Fruit fly (Drosophila melanogaster): Measurements from ENCODE around the gene Smyd3.

Gene Smyd3

DNA sequence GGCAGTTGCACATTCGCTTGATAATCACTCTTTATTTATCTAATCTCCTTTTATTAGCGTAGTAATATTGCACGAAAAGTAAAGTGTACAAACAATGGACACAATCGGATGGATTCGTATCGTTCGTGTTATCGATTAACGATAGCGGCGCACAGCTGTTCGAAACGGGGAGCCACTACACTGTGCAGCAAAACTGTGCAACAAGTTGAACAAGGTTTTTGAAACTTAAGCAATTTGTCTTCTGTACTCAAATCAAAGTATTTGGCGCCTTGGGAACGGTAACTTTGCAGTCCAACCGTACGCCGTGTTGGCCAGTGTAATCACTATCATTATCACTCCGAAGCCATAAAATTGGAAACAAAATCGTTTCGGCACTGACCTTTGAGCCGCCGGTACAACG lies 11.0 kb upstream of the Smyd3 start, which contains the start of the genes Tsp3A and Seipin (continued):
- TF ChIP-seq CG17186 (GFP tag; optimal IDR thresholded peaks at IDR 0.05) = peak; percentile 60
- TF ChIP-seq CG14667 (GFP tag; IDR thresholded peaks at IDR 0.05) = peak; percentile 76
- TF ChIP-seq CG9932 (GFP tag; IDR thresholded peaks at IDR 0.05) = peak; percentile 81
- TF ChIP-seq cato (GFP tag; optimal IDR thresholded peaks at IDR 0.05; ENCODE audit: borderline replicate concordance) = peak; percentile 56
- peak; percentile 75 for TF ChIP-seq CG11696 (GFP tag; IDR thresholded peaks at IDR 0.05)
- TF ChIP-seq CG3407 (GFP tag; optimal IDR thresholded peaks at IDR 0.05) = peak; percentile 57
- TF ChIP-seq chinmo (GFP tag; IDR thresholded peaks at IDR 0.05; ENCODE audit: partially characterized antibody) = peak; percentile 75; the same call in 2 of the 4 replicates
- no peak for TF ChIP-seq odd (GFP tag; optimal IDR thresholded peaks at IDR 0.05)
- TF ChIP-seq tll (GFP tag; optimal IDR thresholded peaks at IDR 0.05) = no peak
- no peak for TF ChIP-seq Dip2 (GFP tag; IDR thresholded peaks at IDR 0.05)
- peak; percentile 55 for TF ChIP-seq CG7928 (GFP tag; optimal IDR thresholded peaks at IDR 0.05)
- TF ChIP-seq CG3838 (GFP tag; optimal IDR thresholded peaks at IDR 0.05) = no peak
- TF ChIP-seq dimm (GFP tag; IDR thresholded peaks at IDR 0.05) = peak; percentile 22; the same call in 1 of the 2 replicates
- peak; percentile 87 for TF ChIP-seq Mrtf (GFP tag; IDR thresholded peaks at IDR 0.05)
- TF ChIP-seq wor (GFP tag; IDR thresholded peaks at IDR 0.05) = peak; percentile 53
- TF ChIP-seq psq (GFP tag; optimal IDR thresholded peaks at IDR 0.05) = peak; percentile 4
- TF ChIP-seq ab (GFP tag; optimal IDR thresholded peaks at IDR 0.05) = no peak
- peak; percentile 9 for TF ChIP-seq TFAM (GFP tag; optimal IDR thresholded peaks at IDR 0.05)
- peak; percentile 73 for TF ChIP-seq CG4820 (GFP tag; optimal IDR thresholded peaks at IDR 0.05)
- no peak for TF ChIP-seq pan (optimal IDR thresholded peaks at IDR 0.05)
- peak in 1 of 2 experiments; percentile 92 for TF ChIP-seq pan (GFP tag; optimal IDR thresholded peaks at IDR 0.05 in 1 of 2, IDR thresholded peaks at IDR 0.05 in 1 of 2)
- no peak for TF ChIP-seq bigmax (GFP tag; optimal IDR thresholded peaks at IDR 0.05)
- TF ChIP-seq B-H2 (GFP tag; optimal IDR thresholded peaks at IDR 0.05) = peak; percentile 44
- TF ChIP-seq h (optimal IDR thresholded peaks at IDR 0.05) = no peak
- peak; percentile 59; the same call in 1 of the 2 replicates for TF ChIP-seq peb (GFP tag; IDR thresholded peaks at IDR 0.05)
- peak; percentile 65 for TF ChIP-seq CG8944 (GFP tag; optimal IDR thresholded peaks at IDR 0.05)
- peak; percentile 73 for TF ChIP-seq CG4854 (GFP tag; optimal IDR thresholded peaks at IDR 0.05)
- TF ChIP-seq CG12299 (tag; optimal IDR thresholded peaks at IDR 0.05) = peak; percentile 79
- peak; percentile 89 for TF ChIP-seq Atf6 (GFP tag; IDR thresholded peaks at IDR 0.05)
- peak; percentile 78 for TF ChIP-seq CG9215 (GFP tag; IDR thresholded peaks at IDR 0.05)
- TF ChIP-seq YL-1 (GFP tag; optimal IDR thresholded peaks at IDR 0.05) = peak; percentile 25
- TF ChIP-seq CG10959 (GFP tag; IDR thresholded peaks at IDR 0.05) = peak; percentile 51; the same call in 1 of the 2 replicates
- peak; percentile 84 for TF ChIP-seq seq (GFP tag; IDR thresholded peaks at IDR 0.05)
- TF ChIP-seq sens-2 (GFP tag; IDR thresholded peaks at IDR 0.05) = peak; percentile 45
- TF ChIP-seq crp (GFP tag; optimal IDR thresholded peaks at IDR 0.05) = peak; percentile 38 to 87
- no peak for TF ChIP-seq sd (tag; optimal IDR thresholded peaks at IDR 0.05)
- TF ChIP-seq fd64A (GFP tag; optimal IDR thresholded peaks at IDR 0.05) = peak; percentile 32
- TF ChIP-seq CG17328 (GFP tag; IDR thresholded peaks at IDR 0.05) = peak; percentile 83
- peak; percentile 37 for TF ChIP-seq HmgD (GFP tag; optimal IDR thresholded peaks at IDR 0.05)
- TF ChIP-seq Nf-YB (GFP tag; optimal IDR thresholded peaks at IDR 0.05) = peak; percentile 45
- TF ChIP-seq Ssrp (tag; optimal IDR thresholded peaks at IDR 0.05) = peak; percentile 46
- TF ChIP-seq Awh (GFP tag; IDR thresholded peaks at IDR 0.05) = peak; percentile 87
- peak; percentile 60 for TF ChIP-seq CG4328 (GFP tag; optimal IDR thresholded peaks at IDR 0.05)
- peak; percentile 92 for TF ChIP-seq ci (GFP tag; IDR thresholded peaks at IDR 0.05)
- TF ChIP-seq trem (tag; optimal IDR thresholded peaks at IDR 0.05) = peak; percentile 58
- peak; percentile 52 for TF ChIP-seq Atf3 (GFP tag; optimal IDR thresholded peaks at IDR 0.05)
- TF ChIP-seq Hmr (GFP tag; optimal IDR thresholded peaks at IDR 0.05) = peak; percentile 91
- TF ChIP-seq CG3726 (GFP tag; IDR thresholded peaks at IDR 0.05) = peak; percentile 74; the same call in 2 of the 3 replicates
- no peak for TF ChIP-seq pita (GFP tag; optimal IDR thresholded peaks at IDR 0.05)
- TF ChIP-seq Dad (GFP tag; optimal IDR thresholded peaks at IDR 0.05) = peak; percentile 65
- TF ChIP-seq BEAF-32 (GFP tag; optimal IDR thresholded peaks at IDR 0.05) = peak; percentile 47
